Fruit fly (Drosophila melanogaster): ENCODE data around the gene CG32603.

CG32603 gene

DNA sequence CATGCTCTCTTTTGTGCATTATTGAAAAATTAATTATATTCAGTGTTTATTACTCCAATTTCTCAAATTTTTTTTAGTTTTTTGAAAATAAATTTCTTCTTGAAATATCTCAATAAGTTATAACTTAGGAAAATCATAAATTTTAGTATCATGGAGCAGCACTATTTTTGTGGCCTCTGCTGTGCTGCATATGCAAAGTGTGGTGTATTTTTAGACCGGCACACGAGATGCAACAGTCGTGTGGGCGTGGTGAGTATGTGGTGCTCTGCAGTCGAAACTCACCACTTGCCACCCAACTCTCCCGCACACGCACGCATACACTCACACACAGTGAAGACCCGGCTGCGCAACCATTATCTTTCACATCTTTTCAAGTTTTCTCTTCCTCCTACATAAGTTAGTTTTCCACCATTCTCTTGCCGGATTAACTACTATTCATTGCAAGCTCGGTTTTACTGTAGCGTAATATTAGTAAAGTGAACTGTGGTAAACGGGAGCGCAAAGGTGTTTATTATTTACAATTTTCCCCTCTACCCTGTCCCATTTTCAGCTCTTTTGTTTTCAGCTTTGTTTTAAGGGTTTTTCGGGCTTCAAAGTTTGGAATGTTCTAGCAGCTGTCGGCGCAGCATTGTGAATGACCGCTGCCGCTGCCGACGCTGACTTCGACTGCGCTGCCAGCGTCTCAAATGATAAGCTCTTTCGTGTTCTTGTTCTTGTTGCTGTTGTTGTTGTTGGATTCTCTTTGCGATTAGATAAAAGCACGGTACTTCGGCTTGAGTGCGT is 24.3 kb downstream of the CG32603 start (continued):
- TF ChIP-seq CG12769 (tag; optimal IDR thresholded peaks at IDR 0.05) (peak; percentile 0), Abd-B (GFP tag; optimal IDR thresholded peaks at IDR 0.05) (no peak), CG4854 (GFP tag; optimal IDR thresholded peaks at IDR 0.05) (no peak), oc (tag; optimal IDR thresholded peaks at IDR 0.05) (no peak), dm (GFP tag; optimal IDR thresholded peaks at IDR 0.05) (no peak), Side (GFP tag; optimal IDR thresholded peaks at IDR 0.05) (peak; percentile 21), jigr1 (GFP tag; IDR thresholded peaks at IDR 0.05) (no peak), ranshi (GFP tag; IDR thresholded peaks at IDR 0.05) (peak; percentile 54), shn (GFP tag; optimal IDR thresholded peaks at IDR 0.05) (no peak), NC2β (GFP tag; optimal IDR thresholded peaks at IDR 0.05) (no peak), B-H1 (GFP tag; IDR thresholded peaks at IDR 0.05) (peak; percentile 34; the same call in 1 of the 3 replicates), CG14860 (GFP tag; IDR thresholded peaks at IDR 0.05; ENCODE audit: partially characterized antibody) (no peak), Bdp1 (GFP tag; optimal IDR thresholded peaks at IDR 0.05) (no peak), mirr (GFP tag; optimal IDR thresholded peaks at IDR 0.05) (no peak), vfl (GFP tag; optimal IDR thresholded peaks at IDR 0.05) (no peak), CG16863 (GFP tag; optimal IDR thresholded peaks at IDR 0.05) (peak; percentile 36), CG3995 (GFP tag; optimal IDR thresholded peaks at IDR 0.05) (no peak), fru (optimal IDR thresholded peaks at IDR 0.05) (no peak), CG13624 (GFP tag; optimal IDR thresholded peaks at IDR 0.05) (peak; percentile 6), HLH3B (GFP tag; IDR thresholded peaks at IDR 0.05) (peak; percentile 49; the same call in 1 of the 2 replicates), CG42726 (GFP tag; IDR thresholded peaks at IDR 0.05; ENCODE audit: partially characterized antibody) (no peak), Sry-δ (GFP tag; optimal IDR thresholded peaks at IDR 0.05) (peak; percentile 2), CG32772 (GFP tag; IDR thresholded peaks at IDR 0.05) (peak; percentile 53), HLH4C (GFP tag; IDR thresholded peaks at IDR 0.05; ENCODE audit: partially characterized antibody) (no peak), CG34422 (GFP tag; IDR thresholded peaks at IDR 0.05) (0 out of 3 replicates have a peak, but pooled peaks have one; percentile 44), sqz (GFP tag; optimal IDR thresholded peaks at IDR 0.05) (peak; percentile 57), eve (GFP tag; optimal IDR thresholded peaks at IDR 0.05) (no peak), Fer2 (tag; optimal IDR thresholded peaks at IDR 0.05) (no peak), CG30431 (GFP tag; optimal IDR thresholded peaks at IDR 0.05) (peak; percentile 7), CG17912 (GFP tag; optimal IDR thresholded peaks at IDR 0.05) (no peak), luna (GFP tag; optimal IDR thresholded peaks at IDR 0.05) (no peak), CG10565 (GFP tag; optimal IDR thresholded peaks at IDR 0.05) (no peak), cwo (GFP tag; optimal IDR thresholded peaks at IDR 0.05) (peak; percentile 57), CG18262 (tag; optimal IDR thresholded peaks at IDR 0.05) (peak; percentile 67), tap (tag; optimal IDR thresholded peaks at IDR 0.05) (peak; percentile 63), ssp (GFP tag; IDR thresholded peaks at IDR 0.05) (0 out of 2 replicates have a peak, but pooled peaks have one; percentile 17), NFAT (GFP tag; IDR thresholded peaks at IDR 0.05) (0 out of 2 replicates have a peak, but pooled peaks have one; percentile 9), scrt (GFP tag; optimal IDR thresholded peaks at IDR 0.05) (peak; percentile 67), ems (GFP tag; optimal IDR thresholded peaks at IDR 0.05) (peak; percentile 47), BtbVII (GFP tag; optimal IDR thresholded peaks at IDR 0.05) (peak; percentile 34), gce (GFP tag; IDR thresholded peaks at IDR 0.05) (peak; percentile 73; the same call in 1 of the 3 replicates), Nf-YA (GFP tag; IDR thresholded peaks at IDR 0.05) (peak; percentile 44; the same call in 1 of the 2 replicates), CG12104 (GFP tag; optimal IDR thresholded peaks at IDR 0.05) (peak; percentile 59), CG1602 (GFP tag; optimal IDR thresholded peaks at IDR 0.05) (peak; percentile 40), YL-1 (GFP tag; optimal IDR thresholded peaks at IDR 0.05) (peak; percentile 0), lola (GFP tag; optimal IDR thresholded peaks at IDR 0.05) (peak in 1 of 3 experiments; percentile 64), Usf (GFP tag; optimal IDR thresholded peaks at IDR 0.05) (no peak), CG9727 (GFP tag; optimal IDR thresholded peaks at IDR 0.05) (peak; percentile 73), kni (GFP tag; optimal IDR thresholded peaks at IDR 0.05) (peak; percentile 16), CTCF (GFP tag; optimal IDR thresholded peaks at IDR 0.05) (peak; percentile 11)
